Fruit fly (Drosophila melanogaster): ENCODE measurements around the gene orb.
A peak's percentile ranks its signal among the peaks of the same experiment; 100 is the strongest.

The orb gene

DNA sequence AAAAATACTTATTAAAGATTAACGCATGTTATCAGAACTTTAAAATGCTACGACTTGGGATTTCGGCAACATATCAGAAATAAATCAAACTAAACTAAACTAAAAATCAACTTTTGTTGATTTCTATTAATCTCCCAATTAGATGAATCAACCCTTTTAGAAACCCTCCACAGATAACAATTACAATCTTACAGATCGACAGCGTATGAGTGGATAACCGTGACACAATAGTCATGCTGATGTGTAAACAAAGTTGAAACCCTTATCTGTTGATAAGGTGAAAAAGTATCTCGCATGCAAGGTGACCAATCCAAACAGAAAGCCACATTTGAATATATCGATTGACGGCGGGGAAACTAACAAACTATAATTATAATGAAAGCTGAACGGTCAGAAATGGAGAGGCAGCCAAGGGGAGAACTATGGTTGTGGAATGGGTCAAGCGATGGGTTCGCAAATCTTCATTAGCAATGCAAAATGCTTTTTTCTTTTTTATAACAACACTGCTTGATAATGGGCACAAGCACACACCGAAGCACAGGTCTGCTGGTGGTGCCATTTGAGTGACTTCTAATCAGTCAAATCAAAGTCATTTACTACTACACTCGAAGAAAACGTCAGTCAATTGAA is 63.4 kb downstream of the orb start:
- TF ChIP-seq ovo (GFP tag; optimal IDR thresholded peaks at IDR 0.05) = no peak
- TF ChIP-seq cic (GFP tag; optimal IDR thresholded peaks at IDR 0.05) = peak; percentile 54
- TF ChIP-seq kay (GFP tag; ENCODE audit: borderline replicate concordance) = peak; percentile 54
- TF ChIP-seq toe (GFP tag; optimal IDR thresholded peaks at IDR 0.05) = no peak
- no peak for TF ChIP-seq Clk (GFP tag; optimal IDR thresholded peaks at IDR 0.05)
- TF ChIP-seq Mnt (GFP tag; optimal IDR thresholded peaks at IDR 0.05) = no peak
- no peak for TF ChIP-seq CG12768 (GFP tag; optimal IDR thresholded peaks at IDR 0.05)
- no peak for TF ChIP-seq pad (GFP tag; optimal IDR thresholded peaks at IDR 0.05)
- peak; percentile 3 for TF ChIP-seq CG33017 (tag; optimal IDR thresholded peaks at IDR 0.05)
- no peak for TF ChIP-seq CG14711 (tag; optimal IDR thresholded peaks at IDR 0.05)

dm6 chr3R:23215434-23215730 is 65.3 kb downstream of the orb start:
- no peak for TF ChIP-seq kay (GFP tag; ENCODE audit: borderline replicate concordance)
- no peak for TF ChIP-seq cnc (optimal IDR thresholded peaks at IDR 0.05)
- peak; percentile 92 for TF ChIP-seq tj (GFP tag; optimal IDR thresholded peaks at IDR 0.05)
- TF ChIP-seq CG33017 (tag; optimal IDR thresholded peaks at IDR 0.05) = no peak

- TF ChIP-seq kay (GFP tag; ENCODE audit: borderline replicate concordance) = peak; percentile 99
- TF ChIP-seq ovo (GFP tag; optimal IDR thresholded peaks at IDR 0.05) = no peak
- TF ChIP-seq CG1620 (GFP tag; optimal IDR thresholded peaks at IDR 0.05) = no peak
- peak; percentile 80 for TF ChIP-seq cic (GFP tag; optimal IDR thresholded peaks at IDR 0.05)
- no peak for TF ChIP-seq Crg-1 (GFP tag; optimal IDR thresholded peaks at IDR 0.05)
- no peak for TF ChIP-seq CG12768 (GFP tag; optimal IDR thresholded peaks at IDR 0.05)
- peak; percentile 46 for TF ChIP-seq bab1 (GFP tag; optimal IDR thresholded peaks at IDR 0.05)
- TF ChIP-seq CG7045 (GFP tag; optimal IDR thresholded peaks at IDR 0.05) = no peak
- TF ChIP-seq pad (GFP tag; optimal IDR thresholded peaks at IDR 0.05) = peak; percentile 24
- TF ChIP-seq Hr96 (GFP tag; optimal IDR thresholded peaks at IDR 0.05) = no peak
- no peak for TF ChIP-seq CG5204 (GFP tag; optimal IDR thresholded peaks at IDR 0.05)
- no peak for TF ChIP-seq Mnt (GFP tag; optimal IDR thresholded peaks at IDR 0.05)
- TF ChIP-seq cnc (optimal IDR thresholded peaks at IDR 0.05) = peak in 1 of 2 experiments; percentile 92
- TF ChIP-seq CG7101 (tag; optimal IDR thresholded peaks at IDR 0.05) = peak; percentile 12
- TF ChIP-seq Clk (GFP tag; optimal IDR thresholded peaks at IDR 0.05) = no peak
- peak; percentile 47 for TF ChIP-seq CG33017 (tag; optimal IDR thresholded peaks at IDR 0.05)
- no peak for TF ChIP-seq CG14711 (tag; optimal IDR thresholded peaks at IDR 0.05)
- TF ChIP-seq tj (GFP tag; optimal IDR thresholded peaks at IDR 0.05) = no peak
- no peak for TF ChIP-seq CG11617 (GFP tag; optimal IDR thresholded peaks at IDR 0.05)
- no peak for TF ChIP-seq toe (GFP tag; optimal IDR thresholded peaks at IDR 0.05)
These were observed 65.8 kb downstream of the orb start for dm6 chr3R:23214603-23215433.

dm6 chr3R:23212764-23213163 is 67.9 kb downstream of the orb start:
- TF ChIP-seq Mnt (GFP tag; optimal IDR thresholded peaks at IDR 0.05) (peak; percentile 54), CG33017 (tag; optimal IDR thresholded peaks at IDR 0.05) (no peak), cic (GFP tag; optimal IDR thresholded peaks at IDR 0.05) (peak; percentile 28)

DNA sequence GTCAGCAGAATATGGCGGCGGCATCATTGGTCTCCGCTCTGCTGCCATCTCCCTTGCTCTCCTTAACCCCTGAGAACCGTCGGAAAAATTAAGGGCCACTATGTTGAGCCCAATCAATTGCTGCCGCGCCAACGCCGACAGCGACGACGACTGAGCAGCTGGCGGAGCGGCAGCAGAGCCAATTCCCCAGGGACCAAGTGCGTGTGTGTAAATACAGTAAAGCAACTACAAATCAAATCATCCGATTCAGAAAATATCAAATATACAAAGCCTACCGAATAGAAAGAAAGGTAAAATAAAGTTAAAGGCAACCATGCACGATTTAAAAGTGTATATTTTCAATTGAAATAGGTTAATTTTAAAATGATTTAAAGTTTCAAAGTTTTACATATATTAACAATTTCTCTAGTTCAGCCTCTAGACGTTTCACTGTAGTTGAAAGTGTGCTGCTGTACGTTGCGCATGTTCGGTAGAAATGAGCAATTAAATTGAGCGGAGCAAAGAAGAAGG is 68.9 kb downstream of the orb start:
- TF ChIP-seq tj (GFP tag; optimal IDR thresholded peaks at IDR 0.05) (no peak), Hr96 (GFP tag; optimal IDR thresholded peaks at IDR 0.05) (no peak), ovo (GFP tag; optimal IDR thresholded peaks at IDR 0.05) (no peak), CG7045 (GFP tag; optimal IDR thresholded peaks at IDR 0.05) (no peak), CG14711 (tag; optimal IDR thresholded peaks at IDR 0.05) (no peak), CG1620 (GFP tag; optimal IDR thresholded peaks at IDR 0.05) (no peak), bab1 (GFP tag; optimal IDR thresholded peaks at IDR 0.05) (no peak), Clk (GFP tag; optimal IDR thresholded peaks at IDR 0.05) (no peak), toe (GFP tag; optimal IDR thresholded peaks at IDR 0.05) (peak; percentile 0), CG11617 (GFP tag; optimal IDR thresholded peaks at IDR 0.05) (no peak), CG12768 (GFP tag; optimal IDR thresholded peaks at IDR 0.05) (peak; percentile 18), CG7101 (tag; optimal IDR thresholded peaks at IDR 0.05) (peak; percentile 26), Crg-1 (GFP tag; optimal IDR thresholded peaks at IDR 0.05) (no peak), pad (GFP tag; optimal IDR thresholded peaks at IDR 0.05) (no peak), kay (GFP tag; ENCODE audit: borderline replicate concordance) (no peak)

Data from whole organism, adult.